Worm (Caenorhabditis elegans): ENCODE measurements around the gene H17B01.2.

- TF ChIP-seq ama-1 (optimal IDR thresholded peaks at IDR 0.05) = no peak
- TF ChIP-seq hmg-4 (GFP tag; optimal IDR thresholded peaks at IDR 0.05) = no peak
- TF ChIP-seq flt-1 (GFP tag; IDR thresholded peaks at IDR 0.05) = no peak
- TF ChIP-seq sea-1 (GFP tag; conservative IDR thresholded peaks at IDR 0.05) = no peak
- no peak for TF ChIP-seq B0310.2 (tag; optimal IDR thresholded peaks at IDR 0.05)
- no peak for TF ChIP-seq tbx-11 (GFP tag; IDR thresholded peaks at IDR 0.05)
- no peak for TF ChIP-seq tbx-37 (GFP tag; conservative IDR thresholded peaks at IDR 0.05)
- TF ChIP-seq hnd-1 (tag; optimal IDR thresholded peaks at IDR 0.05) = no peak
- no peak for TF ChIP-seq F13C5.2 (tag; optimal IDR thresholded peaks at IDR 0.05)
- TF ChIP-seq ceh-13 (GFP tag; optimal IDR thresholded peaks at IDR 0.05) = no peak
Measured at ce11 chrII:1466448-1466847, 3.9 kb upstream of the H17B01.2 start, which contains the start of gene Y51H7C.13.
